Worm (Caenorhabditis elegans) whole organism, young adult: ENCODE measurements around the gene K08H10.10.

Experiments used
- B0261.1 ChIP-seq: sonication (generic microtip); optimal IDR thresholded peaks from 2 replicates; lab custom pipeline; 2016; ENCODE audit warnings: mild to moderate bottlenecking, missing genetic modification characterization, moderate library complexity, missing compliant biosample characterization
- K12H6.12 ChIP-seq: fragments of 200-800 bp; sonication (Bioruptor generic); optimal IDR thresholded peaks from 2 replicates; lab custom pipeline; 2018; ENCODE audit warnings: mild to moderate bottlenecking, missing genetic modification characterization, missing compliant biosample characterization
- ama-1 ChIP-seq, 3 experiments: fragments of 150-350 bp in 1 of 3; sonication (generic microtip) in 2 of 3; optimal IDR thresholded peaks; 2 replicates each; lab custom pipeline; 2014 to 2018; ENCODE audit warnings: missing biosample characterization in 2 of 3, missing genetic modification characterization in 2 of 3, missing genetic modification reagents in 2 of 3
- aptf-2 ChIP-seq: fragments of 200-800 bp; sonication (Bioruptor generic); conservative IDR thresholded peaks from 2 replicates; pipeline ENCODE4 v1.3.6; 2022; ENCODE audit warnings: missing genetic modification reagents, missing genetic modification characterization, missing compliant biosample characterization
- die-1 ChIP-seq: sonication (generic microtip); optimal IDR thresholded peaks from 2 replicates; lab custom pipeline; 2016; ENCODE audit warnings: missing genotype, mild to moderate bottlenecking, missing genetic modification characterization, missing compliant biosample characterization
- efl-1 ChIP-seq: fragments of 150-350 bp; optimal IDR thresholded peaks from 2 replicates; lab custom pipeline; 2014; ENCODE audit warnings: missing biosample characterization, missing genetic modification reagents, missing genetic modification characterization
- hmg-20 ChIP-seq: fragments of 200-800 bp; sonication (Bioruptor generic); IDR thresholded peaks from 2 replicates; pipeline ENCODE4 v1.3.6; 2022; ENCODE audit warnings: missing genetic modification reagents, missing genetic modification characterization, missing compliant biosample characterization
- lir-1 ChIP-seq: fragments of 200-800 bp; sonication (Bioruptor generic); conservative IDR thresholded peaks from 2 replicates; pipeline ENCODE4 v1.3.6; 2022; ENCODE audit warnings: missing genetic modification reagents, missing genetic modification characterization, missing compliant biosample characterization
- madf-8 ChIP-seq: fragments of 200-800 bp; sonication (Bioruptor generic); conservative IDR thresholded peaks from 2 replicates; pipeline ENCODE4 v1.3.6; 2022; ENCODE audit warnings: missing genetic modification reagents, missing genetic modification characterization, missing compliant biosample characterization
- nfyb-1 ChIP-seq: fragments of 200-800 bp; sonication (Bioruptor generic); IDR thresholded peaks from 2 replicates; pipeline ENCODE4 v1.3.6; 2022; ENCODE audit warnings: missing genetic modification reagents, missing genetic modification characterization, missing compliant biosample characterization
- nhr-27 ChIP-seq: fragments of 200-800 bp; sonication (Bioruptor generic); optimal IDR thresholded peaks from 2 replicates; lab custom pipeline; 2018; ENCODE audit warnings: mild to moderate bottlenecking, missing genetic modification characterization, moderate library complexity, missing compliant biosample characterization
- ztf-22 ChIP-seq: fragments of 200-800 bp; sonication (Bioruptor generic); optimal IDR thresholded peaks from 2 replicates; lab custom pipeline; 2018; ENCODE audit warnings: mild to moderate bottlenecking, missing genetic modification characterization, moderate library complexity, missing compliant biosample characterization

ce11 chrV:10023062-10023536, 22.2 kb downstream of the K08H10.10 start:
- TF ChIP-seq lir-1 (GFP tag; lab: Robert Waterston, UW) (no peak), nhr-27 (tag; lab: Kevin White, UChicago) (peak; percentile 80), die-1 (tag; lab: Kevin White, UChicago) (no peak), nfyb-1 (GFP tag; lab: Robert Waterston, UW) (no peak), ama-1 (optimal IDR thresholded peaks at IDR 0.05; lab: Kevin White, UChicago) (no peak), ama-1 (GFP tag; optimal IDR thresholded peaks at IDR 0.05; lab: Kevin White, UChicago) (peak; percentile 33 to 73), ztf-22 (no peak), hmg-20 (GFP tag; lab: Robert Waterston, UW) (no peak), K12H6.12 (tag; lab: Kevin White, UChicago) (no peak), aptf-2 (no peak), madf-8 (GFP tag; lab: Robert Waterston, UW) (no peak; the same call in 1 of the 2 replicates), B0261.1 (tag; lab: Kevin White, UChicago) (no peak), efl-1 (no peak)
